Worm (Caenorhabditis elegans): ENCODE measurements around the gene C02G6.3.

The C02G6.3 gene

ce11 chrV:5845669-5846189 lies 34.4 kb upstream of the C02G6.3 start, which contains the start of gene F26F12.3 (continued):
- no peak for TF ChIP-seq ceh-79 (tag; optimal IDR thresholded peaks at IDR 0.05)
- TF ChIP-seq mxl-1 (tag; optimal IDR thresholded peaks at IDR 0.05), result no peak
- no peak for TF ChIP-seq ceh-40 (GFP tag; IDR thresholded peaks at IDR 0.05)
- TF ChIP-seq madf-6 (GFP tag; IDR thresholded peaks at IDR 0.05), result no peak
- no peak for TF ChIP-seq sptf-2 (GFP tag; optimal IDR thresholded peaks at IDR 0.05)
- TF ChIP-seq athp-1 (tag; optimal IDR thresholded peaks at IDR 0.05), result peak; percentile 25
- TF ChIP-seq die-1 (tag; optimal IDR thresholded peaks at IDR 0.05), result peak; percentile 47
- no peak for TF ChIP-seq ceh-91 (GFP tag; IDR thresholded peaks at IDR 0.05)
- no peak for TF ChIP-seq xnd-1 (tag; optimal IDR thresholded peaks at IDR 0.05)
- TF ChIP-seq hmg-1.2 (GFP tag; IDR thresholded peaks at IDR 0.05), result peak; percentile 38; the same call in 1 of the 2 replicates

- TF ChIP-seq dox-1 (GFP tag; IDR thresholded peaks at IDR 0.05) (0 out of 2 replicates have a peak, but pooled peaks have one; percentile 29), egl-18 (GFP tag; IDR thresholded peaks at IDR 0.05) (no peak), hmg-1.2 (GFP tag; IDR thresholded peaks at IDR 0.05) (peak; percentile 19; the same call in 1 of the 2 replicates)
Measured at ce11 chrV:5846729-5847128, 33.4 kb upstream of the C02G6.3 start.

ce11 chrV:5848015-5848609 lies 32.1 kb upstream of the C02G6.3 start:
- TF ChIP-seq lin-40 (tag; optimal IDR thresholded peaks at IDR 0.05), result peak; percentile 35
- TF ChIP-seq cebp-1 (GFP tag; IDR thresholded peaks at IDR 0.05), result no peak
- peak; percentile 14 for TF ChIP-seq cebp-1 (tag; optimal IDR thresholded peaks at IDR 0.05)
- 0 out of 2 replicates have a peak, but pooled peaks have one; percentile 34 for TF ChIP-seq K11D2.4 (GFP tag; IDR thresholded peaks at IDR 0.05)
- no peak for TF ChIP-seq F23B12.7 (tag; optimal IDR thresholded peaks at IDR 0.05; ENCODE audit: insufficient read depth)

ce11 chrV:5850671-5851070 lies 29.5 kb upstream of the C02G6.3 start:
- TF ChIP-seq zfh-2 (GFP tag; conservative IDR thresholded peaks at IDR 0.05) (no peak), Y67H2A.10 (GFP tag; conservative IDR thresholded peaks at IDR 0.05) (no peak), xnd-1 (tag; optimal IDR thresholded peaks at IDR 0.05) (no peak), ets-4 (GFP tag; optimal IDR thresholded peaks at IDR 0.05) (no peak), chd-7 (tag; optimal IDR thresholded peaks at IDR 0.05) (no peak), aptf-3 (GFP tag; IDR thresholded peaks at IDR 0.05) (no peak), ceh-27 (GFP tag; optimal IDR thresholded peaks at IDR 0.05) (no peak), lin-40 (tag; optimal IDR thresholded peaks at IDR 0.05) (no peak), F37B4.10 (GFP tag; IDR thresholded peaks at IDR 0.05) (no peak), Y79H2A.3 (GFP tag; conservative IDR thresholded peaks at IDR 0.05) (no peak), ztf-6 (GFP tag; IDR thresholded peaks at IDR 0.05) (no peak), lag-1 (GFP tag; IDR thresholded peaks at IDR 0.05) (no peak), attf-5 (GFP tag; optimal IDR thresholded peaks at IDR 0.05) (no peak), tbx-9 (tag; optimal IDR thresholded peaks at IDR 0.05; ENCODE audit: borderline replicate concordance) (no peak)

- no peak for TF ChIP-seq Y56A3A.18 (GFP tag; IDR thresholded peaks at IDR 0.05)
- peak; percentile 7 for TF ChIP-seq K12H6.12 (tag; optimal IDR thresholded peaks at IDR 0.05)
Measured at ce11 chrV:5851631-5852030, 28.5 kb upstream of the C02G6.3 start.

All from whole organism, young adult.